Worm (Caenorhabditis elegans) whole organism, young adult: ENCODE measurements around the gene pmt-1.

Experiments used
- B0019.2 ChIP-seq: fragments of 200-800 bp; sonication (Bioruptor generic); conservative IDR thresholded peaks from 2 replicates; pipeline ENCODE4 v1.3.6; 2022; ENCODE audit warnings: missing genetic modification reagents, missing genetic modification characterization, missing compliant biosample characterization
- C17E4.6 ChIP-seq: fragments of 200-800 bp; sonication (Bioruptor generic); IDR thresholded peaks from 2 replicates; pipeline ENCODE4 v1.3.6; 2022; ENCODE audit warnings: missing genetic modification reagents, missing genetic modification characterization, missing compliant biosample characterization
- D2030.7 ChIP-seq: fragments of 200-800 bp; sonication (Bioruptor generic); IDR thresholded peaks from 2 replicates; pipeline ENCODE4 v1.3.6; 2022; ENCODE audit warnings: missing genetic modification reagents, missing genetic modification characterization, missing compliant biosample characterization
- F22D6.2 ChIP-seq: sonication (generic microtip); optimal IDR thresholded peaks from 2 replicates; lab custom pipeline; 2016; ENCODE audit warnings: mild to moderate bottlenecking, missing genetic modification characterization, missing compliant biosample characterization
- F23B12.7 ChIP-seq: sonication (generic microtip); optimal IDR thresholded peaks from 2 replicates; lab custom pipeline; 2017; ENCODE audit warnings: missing genetic modification characterization, mild to moderate bottlenecking, missing compliant biosample characterization, antibody characterized with exemption, moderate library complexity; ENCODE audit not compliant: insufficient read depth
- F52B5.7 ChIP-seq: sonication (generic microtip); optimal IDR thresholded peaks from 2 replicates; lab custom pipeline; 2016; ENCODE audit warnings: mild to moderate bottlenecking, missing genetic modification characterization, missing compliant biosample characterization
- Y53G8AR.9 ChIP-seq: fragments of 200-800 bp; sonication (Bioruptor generic); conservative IDR thresholded peaks from 2 replicates; pipeline ENCODE4 v1.3.6; 2022; ENCODE audit warnings: missing genetic modification reagents, missing genetic modification characterization, missing compliant biosample characterization
- Y67H2A.10 ChIP-seq: fragments of 200-800 bp; sonication (Bioruptor generic); conservative IDR thresholded peaks from 2 replicates; pipeline ENCODE4 v1.3.6; 2022; ENCODE audit warnings: missing genetic modification reagents, missing genetic modification characterization, missing compliant biosample characterization
- Y79H2A.3 ChIP-seq: fragments of 200-800 bp; sonication (Bioruptor generic); conservative IDR thresholded peaks from 2 replicates; pipeline ENCODE4 v1.3.6; 2022; ENCODE audit warnings: missing genetic modification reagents, missing genetic modification characterization, missing compliant biosample characterization
- Y95B8A.8 ChIP-seq: fragments of 200-800 bp; sonication (Bioruptor generic); IDR thresholded peaks from 2 replicates; pipeline ENCODE4 v1.3.6; 2022; ENCODE audit warnings: missing genetic modification reagents, missing genetic modification characterization, missing compliant biosample characterization
- aptf-3 ChIP-seq: fragments of 200-800 bp; sonication (Bioruptor generic); IDR thresholded peaks from 2 replicates; pipeline ENCODE4 v1.3.6; 2022; ENCODE audit warnings: missing genetic modification characterization, missing compliant biosample characterization
- attf-3 ChIP-seq: fragments of 200-800 bp; sonication (Bioruptor generic); conservative IDR thresholded peaks from 2 replicates; pipeline ENCODE4 v1.3.6; 2022; ENCODE audit warnings: missing genetic modification reagents, missing genetic modification characterization, missing compliant biosample characterization
- bed-1 ChIP-seq: fragments of 200-800 bp; sonication (Bioruptor generic); IDR thresholded peaks from 2 replicates; pipeline ENCODE4 v1.3.6; 2022; ENCODE audit warnings: missing genetic modification reagents, missing genetic modification characterization, missing compliant biosample characterization
- bed-2 ChIP-seq: fragments of 200-800 bp; sonication (Bioruptor generic); IDR thresholded peaks from 2 replicates; pipeline ENCODE4 v1.3.6; 2022; ENCODE audit warnings: missing genetic modification reagents, missing genetic modification characterization, missing compliant biosample characterization
- ccch-3 ChIP-seq: fragments of 200-800 bp; sonication (Bioruptor generic); optimal IDR thresholded peaks from 2 replicates; lab custom pipeline; 2018; ENCODE audit warnings: mild to moderate bottlenecking, missing genetic modification characterization, missing compliant biosample characterization
- cebp-2 ChIP-seq: fragments of 200-800 bp; sonication (Bioruptor generic); IDR thresholded peaks from 2 replicates; pipeline ENCODE4 v1.3.6; 2022; ENCODE audit warnings: missing genetic modification characterization, missing compliant biosample characterization
- ceh-27 ChIP-seq: fragments of 200-800 bp; sonication (Bioruptor generic); optimal IDR thresholded peaks from 2 replicates; lab custom pipeline; 2018; ENCODE audit warnings: mild to moderate bottlenecking, missing genetic modification characterization, moderate library complexity, missing compliant biosample characterization
- ceh-58 ChIP-seq: fragments of 200-800 bp; sonication (Bioruptor generic); IDR thresholded peaks from 2 replicates; pipeline ENCODE4 v1.3.6; 2022; ENCODE audit warnings: missing genetic modification characterization, missing compliant biosample characterization
- ceh-79 ChIP-seq: sonication (generic microtip); optimal IDR thresholded peaks from 2 replicates; lab custom pipeline; 2017; ENCODE audit warnings: mild to moderate bottlenecking, missing genetic modification characterization, missing compliant biosample characterization
- ceh-91 ChIP-seq: fragments of 200-800 bp; sonication (Bioruptor generic); IDR thresholded peaks from 2 replicates; pipeline ENCODE4 v1.3.6; 2022; ENCODE audit warnings: missing genetic modification reagents, missing genetic modification characterization, missing compliant biosample characterization
- egl-44 ChIP-seq: fragments of 200-800 bp; sonication (Bioruptor generic); IDR thresholded peaks from 2 replicates; pipeline ENCODE4 v1.3.6; 2022; ENCODE audit warnings: missing genetic modification reagents, missing genetic modification characterization, missing compliant biosample characterization
- ekl-4 ChIP-seq: fragments of 200-800 bp; sonication (Bioruptor generic); IDR thresholded peaks from 2 replicates; pipeline ENCODE4 v1.3.6; 2022; ENCODE audit warnings: missing genetic modification reagents, missing genetic modification characterization, missing compliant biosample characterization
- ets-4 ChIP-seq: fragments of 200-800 bp; sonication (Bioruptor generic); optimal IDR thresholded peaks from 2 replicates; lab custom pipeline; 2018; ENCODE audit warnings: mild to moderate bottlenecking, missing genetic modification characterization, missing compliant biosample characterization
- hlh-12 ChIP-seq: sonication (generic microtip); optimal IDR thresholded peaks from 2 replicates; lab custom pipeline; 2016; ENCODE audit warnings: missing genetic modification characterization, missing compliant biosample characterization
- hmg-1.2 ChIP-seq: fragments of 200-800 bp; sonication (Bioruptor generic); IDR thresholded peaks from 2 replicates; pipeline ENCODE4 v1.3.6; 2022; ENCODE audit warnings: missing genetic modification reagents, missing genetic modification characterization, missing compliant biosample characterization
- hrde-1 ChIP-seq: sonication (generic microtip); optimal IDR thresholded peaks from 2 replicates; lab custom pipeline; 2016; ENCODE audit warnings: missing genetic modification characterization, mild to moderate bottlenecking, missing compliant biosample characterization, moderate library complexity, missing genotype, missing genetic modification reagents, borderline replicate concordance
- lag-1 ChIP-seq: fragments of 200-800 bp; sonication (Bioruptor generic); IDR thresholded peaks from 2 replicates; pipeline ENCODE4 v1.3.6; 2022; ENCODE audit warnings: missing genetic modification reagents, missing genetic modification characterization, missing compliant biosample characterization
- lin-35 ChIP-seq, 3 experiments: fragments of 150-350 bp in 2 of 3; sonication (generic microtip) in 1 of 3; optimal IDR thresholded peaks; 2 replicates each; lab custom pipeline; 2014 to 2018; ENCODE audit warnings: missing biosample characterization in 3 of 3, missing genetic modification characterization in 3 of 3, missing genetic modification reagents in 3 of 3
- lsl-1 ChIP-seq: fragments of 200-800 bp; sonication (Bioruptor generic); optimal IDR thresholded peaks from 2 replicates; lab custom pipeline; 2018; ENCODE audit warnings: mild to moderate bottlenecking, missing genetic modification characterization, moderate library complexity, missing compliant biosample characterization
- madf-3 ChIP-seq: fragments of 200-800 bp; sonication (Bioruptor generic); IDR thresholded peaks from 2 replicates; pipeline ENCODE4 v1.3.6; 2022; ENCODE audit warnings: missing genetic modification reagents, missing genetic modification characterization, missing compliant biosample characterization
- madf-6 ChIP-seq: fragments of 200-800 bp; sonication (Bioruptor generic); IDR thresholded peaks from 2 replicates; pipeline ENCODE4 v1.3.6; 2022; ENCODE audit warnings: missing genetic modification reagents, missing genetic modification characterization, missing compliant biosample characterization
- madf-8 ChIP-seq: fragments of 200-800 bp; sonication (Bioruptor generic); conservative IDR thresholded peaks from 2 replicates; pipeline ENCODE4 v1.3.6; 2022; ENCODE audit warnings: missing genetic modification reagents, missing genetic modification characterization, missing compliant biosample characterization
- mel-28 ChIP-seq: sonication (generic microtip); optimal IDR thresholded peaks from 2 replicates; lab custom pipeline; 2016; ENCODE audit warnings: borderline replicate concordance, mild to moderate bottlenecking, missing genetic modification characterization, missing compliant biosample characterization
- nfya-1 ChIP-seq: sonication (generic microtip); optimal IDR thresholded peaks from 2 replicates; lab custom pipeline; 2017; ENCODE audit warnings: antibody characterized with exemption, missing compliant biosample characterization, missing genetic modification characterization, borderline replicate concordance; ENCODE audit not compliant: insufficient read depth
- nfya-2 ChIP-seq: fragments of 200-800 bp; sonication (Bioruptor generic); IDR thresholded peaks from 2 replicates; pipeline ENCODE4 v1.3.6; 2022; ENCODE audit warnings: missing genetic modification reagents, missing genetic modification characterization, missing compliant biosample characterization
- nfyb-1 ChIP-seq: fragments of 200-800 bp; sonication (Bioruptor generic); IDR thresholded peaks from 2 replicates; pipeline ENCODE4 v1.3.6; 2022; ENCODE audit warnings: missing genetic modification reagents, missing genetic modification characterization, missing compliant biosample characterization
- nhr-80 ChIP-seq: sonication (generic microtip); optimal IDR thresholded peaks from 2 replicates; lab custom pipeline; 2016; ENCODE audit warnings: missing genetic modification characterization, missing compliant biosample characterization
- pbrm-1 ChIP-seq: fragments of 200-800 bp; sonication (Bioruptor generic); IDR thresholded peaks from 2 replicates; pipeline ENCODE4 v1.3.6; 2022; ENCODE audit warnings: missing genetic modification reagents, missing genetic modification characterization, missing compliant biosample characterization
- rcor-1 ChIP-seq: fragments of 200-800 bp; sonication (Bioruptor generic); IDR thresholded peaks from 2 replicates; pipeline ENCODE4 v1.3.6; 2022; ENCODE audit warnings: missing genetic modification reagents, missing genetic modification characterization, missing compliant biosample characterization
- rec-8 ChIP-seq, 2 experiments: sonication (generic microtip); optimal IDR thresholded peaks; 2 replicates each; lab custom pipeline; 2016; ENCODE audit warnings: mild to moderate bottlenecking in 2 of 2, missing genetic modification characterization in 2 of 2, missing genetic modification reagents in 2 of 2, missing genotype in 2 of 2, missing biosample characterization in 1 of 2, missing compliant biosample characterization in 1 of 2, moderate library complexity in 1 of 2
- rpc-1 ChIP-seq, 2 experiments: fragments of 150-350 bp in 1 of 2; sonication (generic microtip) in 1 of 2; optimal IDR thresholded peaks; 2 replicates each; lab custom pipeline; 2014 to 2018; ENCODE audit warnings: missing biosample characterization in 1 of 2, missing genetic modification characterization in 1 of 2, missing genetic modification reagents in 1 of 2, missing genotype in 1 of 2
- sdz-38 ChIP-seq: sonication (generic microtip); optimal IDR thresholded peaks from 2 replicates; lab custom pipeline; 2016; ENCODE audit warnings: missing genotype, missing genetic modification characterization, missing compliant biosample characterization
- somi-1 ChIP-seq: fragments of 200-800 bp; sonication (Bioruptor generic); optimal IDR thresholded peaks from 2 replicates; lab custom pipeline; 2018; ENCODE audit warnings: mild to moderate bottlenecking, missing genetic modification characterization, missing compliant biosample characterization
- sptf-2 ChIP-seq: fragments of 200-800 bp; sonication (Bioruptor generic); optimal IDR thresholded peaks from 2 replicates; lab custom pipeline; 2018; ENCODE audit warnings: mild to moderate bottlenecking, missing genetic modification characterization, missing compliant biosample characterization
- tbx-9 ChIP-seq: sonication (generic microtip); optimal IDR thresholded peaks from 2 replicates; lab custom pipeline; 2016; ENCODE audit warnings: borderline replicate concordance, missing genetic modification characterization, inconsistent platforms, missing compliant biosample characterization
- unc-62 ChIP-seq: fragments of 150-350 bp; optimal IDR thresholded peaks from 2 replicates; lab custom pipeline; 2014; ENCODE audit warnings: missing biosample characterization, missing genetic modification reagents, missing genetic modification characterization
- xnd-1 ChIP-seq: sonication (generic microtip); optimal IDR thresholded peaks from 2 replicates; lab custom pipeline; 2016; ENCODE audit warnings: missing genotype, missing genetic modification reagents, missing genetic modification characterization, missing compliant biosample characterization
- zim-3 ChIP-seq: sonication (generic microtip); optimal IDR thresholded peaks from 2 replicates; lab custom pipeline; 2017; ENCODE audit warnings: mild to moderate bottlenecking, missing genetic modification characterization, moderate library complexity, missing compliant biosample characterization

Gene pmt-1

DNA sequence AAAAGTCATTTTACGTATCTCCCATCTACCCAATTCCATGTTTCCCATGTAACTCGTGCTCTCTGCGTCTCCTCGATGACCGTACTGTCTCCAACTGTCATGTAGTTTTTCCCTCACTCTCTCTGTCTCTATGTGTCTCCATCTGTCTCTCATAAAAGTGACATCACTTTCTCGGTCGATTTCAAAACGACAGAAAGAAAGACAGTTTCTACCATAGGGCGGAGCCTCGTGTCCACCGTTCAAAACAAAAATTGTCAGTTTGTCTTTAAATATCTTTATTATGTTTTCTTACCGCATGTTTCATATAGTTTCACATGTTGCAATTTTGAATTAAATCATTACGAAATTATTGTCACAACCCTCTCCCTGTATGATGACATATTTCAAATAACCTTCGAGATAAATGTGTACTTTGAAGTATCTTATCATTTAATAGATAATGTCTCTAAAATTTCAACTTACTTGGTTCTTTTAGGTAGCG lies 47.9 kb upstream of the pmt-1 start (continued):
- TF ChIP-seq nfya-1 (tag; lab: Kevin White, UChicago) (no peak), lsl-1 (GFP tag; lab: Kevin White, UChicago) (no peak), madf-6 (GFP tag; lab: Robert Waterston, UW) (no peak), ceh-58 (no peak), hmg-1.2 (GFP tag; lab: Robert Waterston, UW) (peak; percentile 91), nhr-80 (peak; percentile 84), Y67H2A.10 (no peak), Y53G8AR.9 (GFP tag; lab: Robert Waterston, UW) (no peak), ceh-79 (tag; lab: Kevin White, UChicago) (no peak), bed-1 (GFP tag; lab: Robert Waterston, UW) (no peak), madf-8 (GFP tag; lab: Robert Waterston, UW) (no peak), unc-62 (GFP tag; lab: Kevin White, UChicago) (peak; percentile 60), Y95B8A.8 (GFP tag; lab: Robert Waterston, UW) (no peak), bed-2 (GFP tag; lab: Robert Waterston, UW) (no peak), xnd-1 (tag; lab: Kevin White, UChicago) (no peak), rec-8 (tag; optimal IDR thresholded peaks at IDR 0.05; lab: Kevin White, UChicago) (no peak), Y79H2A.3 (GFP tag; lab: Robert Waterston, UW) (no peak), ceh-27 (GFP tag; lab: Kevin White, UChicago) (no peak), hrde-1 (tag; lab: Kevin White, UChicago) (no peak), ccch-3 (GFP tag; lab: Kevin White, UChicago) (no peak), pbrm-1 (GFP tag; lab: Robert Waterston, UW) (peak; percentile 62; the same call in 1 of the 2 replicates), madf-3 (no peak), sdz-38 (no peak), lin-35 (GFP tag; optimal IDR thresholded peaks at IDR 0.05; lab: Kevin White, UChicago) (peak in 1 of 3 experiments; percentile 18), tbx-9 (tag; lab: Kevin White, UChicago) (no peak), rpc-1 (optimal IDR thresholded peaks at IDR 0.05; lab: Kevin White, UChicago) (no peak), rpc-1 (tag; optimal IDR thresholded peaks at IDR 0.05; lab: Kevin White, UChicago) (no peak), B0019.2 (GFP tag; lab: Robert Waterston, UW) (no peak), nfya-2 (no peak), F52B5.7 (no peak), lag-1 (no peak), D2030.7 (GFP tag; lab: Robert Waterston, UW) (no peak), ceh-91 (GFP tag; lab: Robert Waterston, UW) (no peak), attf-3 (GFP tag; lab: Robert Waterston, UW) (no peak), cebp-2 (no peak), C17E4.6 (GFP tag; lab: Robert Waterston, UW) (no peak), somi-1 (peak; percentile 70), egl-44 (GFP tag; lab: Robert Waterston, UW) (peak; percentile 25; the same call in 1 of the 2 replicates), F22D6.2 (peak; percentile 33), aptf-3 (GFP tag; lab: Robert Waterston, UW) (no peak), hlh-12 (tag; lab: Kevin White, UChicago) (no peak), mel-28 (tag; lab: Kevin White, UChicago) (no peak), nfyb-1 (peak; percentile 70), ets-4 (GFP tag; lab: Kevin White, UChicago) (peak; percentile 33), ekl-4 (GFP tag; lab: Robert Waterston, UW) (0 out of 2 replicates have a peak, but pooled peaks have one; percentile 11), sptf-2 (GFP tag; lab: Kevin White, UChicago) (no peak), F23B12.7 (tag; lab: Kevin White, UChicago) (no peak), zim-3 (tag; lab: Kevin White, UChicago) (no peak), rcor-1 (GFP tag; lab: Robert Waterston, UW) (no peak)
